Worm (Caenorhabditis elegans): ENCODE measurements around the gene syx-5.

DNA sequence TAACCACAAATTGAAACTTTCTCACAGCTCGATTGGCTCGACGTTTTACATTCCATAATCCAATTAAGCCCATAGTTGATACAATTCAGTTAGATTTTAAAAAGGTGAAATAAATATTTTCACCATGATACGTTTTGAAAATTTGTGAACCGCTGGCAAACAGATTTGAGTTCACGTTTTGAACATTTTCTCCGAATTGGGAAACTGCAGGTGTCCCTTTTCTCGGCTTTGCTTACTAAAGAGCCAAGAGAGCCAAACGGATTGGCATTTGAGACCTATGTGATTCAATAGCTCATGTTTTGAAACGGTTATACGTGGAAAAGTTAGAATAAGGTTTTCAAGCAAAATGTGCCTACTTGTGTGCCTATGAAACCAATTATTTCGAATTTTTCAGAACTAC lies 27.8 kb upstream of the syx-5 start, which contains the start of gene spe-42:
- no peak for TF ChIP-seq eor-1 (tag; optimal IDR thresholded peaks at IDR 0.05)
- no peak for TF ChIP-seq nhr-11 (tag; optimal IDR thresholded peaks at IDR 0.05)
- TF ChIP-seq ama-1 (optimal IDR thresholded peaks at IDR 0.05): no peak
- no peak for TF ChIP-seq lin-39 (tag; optimal IDR thresholded peaks at IDR 0.05)
- TF ChIP-seq nfya-1 (tag; optimal IDR thresholded peaks at IDR 0.05; ENCODE audit: insufficient read depth): no peak
- TF ChIP-seq unc-62 (GFP tag; optimal IDR thresholded peaks at IDR 0.05): no peak
- no peak for TF ChIP-seq nhr-77 (tag; optimal IDR thresholded peaks at IDR 0.05)
- no peak for TF ChIP-seq unc-39 (tag; optimal IDR thresholded peaks at IDR 0.05)
- no peak for TF ChIP-seq nhr-237 (tag; optimal IDR thresholded peaks at IDR 0.05)
- TF ChIP-seq elt-2 (tag; optimal IDR thresholded peaks at IDR 0.05): no peak
- no peak for TF ChIP-seq nhr-28 (tag; optimal IDR thresholded peaks at IDR 0.05)
